Fruit fly (Drosophila melanogaster) whole organism, embryonic: ENCODE data around the gene CG6168.

Experiments used
- BtbVII ChIP-seq: fragments of 200-800 bp; sonication (Bioruptor generic); optimal IDR thresholded peaks from 3 replicates; lab custom pipeline; 2017; ENCODE audit warnings: missing biosample characterization, mild to moderate bottlenecking, missing genetic modification characterization
- CG10147 ChIP-seq: fragments of 200-800 bp; sonication (Bioruptor generic); optimal IDR thresholded peaks from 2 replicates; lab custom pipeline; 2019; ENCODE audit warnings: missing biosample characterization, mild to moderate bottlenecking, missing genetic modification characterization, moderate library complexity
- CG10209 ChIP-seq: fragments of 200-800 bp; sonication (Bioruptor generic); optimal IDR thresholded peaks from 3 replicates; lab custom pipeline; 2017; ENCODE audit warnings: missing biosample characterization, mild to moderate bottlenecking, missing genetic modification characterization, missing genetic modification reagents
- CG1024 ChIP-seq: fragments of 200-800 bp; sonication (Bioruptor generic); IDR thresholded peaks from 2 replicates; pipeline ENCODE4 v1.3.6; 2022; ENCODE audit warnings: missing biosample characterization, missing genetic modification characterization
- CG10274 ChIP-seq: fragments of 200-800 bp; sonication (Bioruptor generic); optimal IDR thresholded peaks from 3 replicates; lab custom pipeline; 2017; ENCODE audit warnings: missing biosample characterization, mild to moderate bottlenecking, missing genetic modification characterization
- CG10431 ChIP-seq: fragments of 200-800 bp; sonication (Bioruptor generic); optimal IDR thresholded peaks from 3 replicates; lab custom pipeline; 2018; ENCODE audit warnings: missing biosample characterization, mild to moderate bottlenecking, missing genetic modification characterization
- CG11085 ChIP-seq: fragments of 200-800 bp; sonication (Bioruptor generic); IDR thresholded peaks from 2 replicates; pipeline ENCODE4 v1.3.6; 2022; ENCODE audit warnings: missing biosample characterization, missing genetic modification characterization
- CG11504 ChIP-seq: fragments of 200-800 bp; sonication (Bioruptor generic); optimal IDR thresholded peaks from 3 replicates; lab custom pipeline; 2019; ENCODE audit warnings: missing biosample characterization, mild to moderate bottlenecking, missing genetic modification characterization, moderate library complexity
- CG12299 ChIP-seq: fragments of 200-800 bp; sonication (Bioruptor generic); optimal IDR thresholded peaks from 2 replicates; lab custom pipeline; 2018; ENCODE audit warnings: missing biosample characterization, mild to moderate bottlenecking, missing genetic modification characterization
- CG15269 ChIP-seq: fragments of 200-800 bp; sonication (Bioruptor generic); optimal IDR thresholded peaks from 2 replicates; lab custom pipeline; 2018; ENCODE audit warnings: missing biosample characterization, mild to moderate bottlenecking, missing genetic modification characterization, moderate library complexity
- CG2712 ChIP-seq: fragments of 200-800 bp; optimal IDR thresholded peaks from 3 replicates; lab custom pipeline; 2019; ENCODE audit warnings: missing biosample characterization, mild to moderate bottlenecking, missing genetic modification characterization, moderate library complexity
- CG2875 ChIP-seq: fragments of 200-800 bp; sonication (Bioruptor generic); optimal IDR thresholded peaks from 2 replicates; lab custom pipeline; 2017; ENCODE audit warnings: missing biosample characterization, mild to moderate bottlenecking, missing genetic modification characterization, missing genetic modification reagents
- CG2889 ChIP-seq: fragments of 200-800 bp; sonication (Bioruptor generic); IDR thresholded peaks from 3 replicates; pipeline ENCODE4 v1.3.6; 2022; ENCODE audit warnings: missing biosample characterization, missing genetic modification characterization
- CG30020 ChIP-seq: fragments of 200-800 bp; optimal IDR thresholded peaks from 2 replicates; lab custom pipeline; 2019; ENCODE audit warnings: missing biosample characterization, mild to moderate bottlenecking, missing genetic modification characterization, moderate library complexity
- CG4404 ChIP-seq: fragments of 200-800 bp; sonication (Bioruptor generic); IDR thresholded peaks from 2 replicates; pipeline ENCODE4 v1.3.6; 2022; ENCODE audit warnings: missing biosample characterization, missing genetic modification characterization
- CG6765 ChIP-seq: fragments of 200-800 bp; sonication (Bioruptor generic); optimal IDR thresholded peaks from 3 replicates; lab custom pipeline; 2017; ENCODE audit warnings: missing biosample characterization, mild to moderate bottlenecking, missing genetic modification characterization
- CG7556 ChIP-seq: fragments of 200-800 bp; sonication (Bioruptor generic); optimal IDR thresholded peaks from 2 replicates; lab custom pipeline; 2017; ENCODE audit warnings: missing biosample characterization, mild to moderate bottlenecking, missing genetic modification characterization
- CG7786 ChIP-seq: fragments of 200-800 bp; sonication (Bioruptor generic); optimal IDR thresholded peaks from 2 replicates; lab custom pipeline; 2016; ENCODE audit warnings: missing biosample characterization, missing genetic modification characterization
- CG8359 ChIP-seq: fragments of 200-800 bp; sonication (Bioruptor generic); optimal IDR thresholded peaks from 2 replicates; lab custom pipeline; 2017; ENCODE audit warnings: missing biosample characterization, mild to moderate bottlenecking, missing genetic modification characterization, borderline replicate concordance
- CG9609 ChIP-seq: fragments of 200-800 bp; sonication (Bioruptor generic); optimal IDR thresholded peaks from 3 replicates; lab custom pipeline; 2016; ENCODE audit warnings: missing biosample characterization, missing genetic modification characterization
- CG9727 ChIP-seq: fragments of 200-800 bp; sonication (Bioruptor generic); optimal IDR thresholded peaks from 3 replicates; lab custom pipeline; 2017; ENCODE audit warnings: missing biosample characterization, mild to moderate bottlenecking, missing genetic modification characterization
- Chrac-16 ChIP-seq: fragments of 200-800 bp; sonication (Bioruptor generic); optimal IDR thresholded peaks from 3 replicates; lab custom pipeline; 2016; ENCODE audit warnings: missing biosample characterization, missing genetic modification characterization
- Eip74EF ChIP-seq, 2 experiments: fragments of 200-800 bp in 1 of 2; fragments of >200 bp in 1 of 2; sonication (Bioruptor generic) in 1 of 2; optimal IDR thresholded peaks; 2 replicates each; lab custom pipeline; 2017 to 2019; ENCODE audit warnings: missing biosample characterization in 2 of 2, missing genetic modification characterization in 2 of 2, mild to moderate bottlenecking in 1 of 2, moderate library complexity in 1 of 2
- Hand ChIP-seq: fragments of 200-800 bp; sonication (Bioruptor generic); optimal IDR thresholded peaks from 2 replicates; lab custom pipeline; 2017; ENCODE audit warnings: mild to moderate bottlenecking, missing biosample characterization, missing genetic modification reagents, missing genetic modification characterization
- Hr51 ChIP-seq, 2 experiments: fragments of 200-800 bp; sonication (Bioruptor generic); optimal IDR thresholded peaks; 2 replicates in 1 of 2; 3 replicates in 1 of 2; lab custom pipeline; 2016 to 2018; ENCODE audit warnings: missing biosample characterization in 2 of 2, missing genetic modification characterization in 2 of 2, mild to moderate bottlenecking in 1 of 2, moderate library complexity in 1 of 2
- MBD-R2 ChIP-seq: fragments of 200-800 bp; sonication (Bioruptor generic); IDR thresholded peaks from 2 replicates; pipeline ENCODE4 v1.3.6; 2022; ENCODE audit warnings: missing biosample characterization, missing genetic modification characterization
- Nf-YB ChIP-seq: fragments of 200-800 bp; sonication (Bioruptor generic); optimal IDR thresholded peaks from 3 replicates; lab custom pipeline; 2019; ENCODE audit warnings: missing biosample characterization, mild to moderate bottlenecking, missing genetic modification characterization, moderate library complexity
- al ChIP-seq: fragments of 200-800 bp; sonication (Bioruptor generic); IDR thresholded peaks from 2 replicates; pipeline ENCODE4 v1.3.6; 2022; ENCODE audit warnings: missing biosample characterization, missing genetic modification characterization
- croc ChIP-seq: fragments of 200-800 bp; sonication (Bioruptor generic); conservative IDR thresholded peaks from 3 replicates; pipeline ENCODE4 v1.3.6; 2022; ENCODE audit warnings: missing biosample characterization, missing genetic modification characterization
- dmrt99B ChIP-seq: fragments of 200-800 bp; sonication (Bioruptor generic); optimal IDR thresholded peaks from 2 replicates; lab custom pipeline; 2018; ENCODE audit warnings: missing biosample characterization, mild to moderate bottlenecking, missing genetic modification characterization, moderate library complexity
- eve ChIP-seq, 2 experiments: fragments of >200 bp; optimal IDR thresholded peaks; 2 replicates each; lab custom pipeline; 2017; ENCODE audit warnings: missing biosample characterization in 2 of 2, missing genetic modification characterization in 2 of 2
- gce ChIP-seq: fragments of 200-800 bp; sonication (Bioruptor generic); IDR thresholded peaks from 3 replicates; pipeline ENCODE4 v1.3.6; 2022; ENCODE audit warnings: missing biosample characterization, missing genetic modification characterization
- gt ChIP-seq: fragments of 200-800 bp; sonication (Bioruptor generic); IDR thresholded peaks from 2 replicates; pipeline ENCODE4 v1.3.6; 2022; ENCODE audit warnings: missing biosample characterization, missing genetic modification characterization
- lilli ChIP-seq: fragments of 200-800 bp; sonication (Bioruptor generic); optimal IDR thresholded peaks from 3 replicates; lab custom pipeline; 2016; ENCODE audit warnings: missing biosample characterization, missing genetic modification characterization
- nerfin-1 ChIP-seq: fragments of 200-800 bp; sonication (Bioruptor generic); optimal IDR thresholded peaks from 3 replicates; lab custom pipeline; 2019; ENCODE audit warnings: missing biosample characterization, mild to moderate bottlenecking, missing genetic modification characterization, moderate library complexity
- nerfin-2 ChIP-seq: fragments of 200-800 bp; sonication (Bioruptor generic); IDR thresholded peaks from 2 replicates; pipeline ENCODE4 v1.3.6; 2022; ENCODE audit warnings: missing biosample characterization, missing genetic modification characterization; ENCODE audit not compliant: partially characterized antibody
- nmo ChIP-seq: fragments of 200-800 bp; sonication (Bioruptor generic); optimal IDR thresholded peaks from 2 replicates; lab custom pipeline; 2018; ENCODE audit warnings: missing biosample characterization, mild to moderate bottlenecking, missing genetic modification characterization, moderate library complexity
- pan ChIP-seq, 4 experiments: fragments of >200 bp in 3 of 4; fragments of 200-800 bp in 1 of 4; sonication (Bioruptor generic) in 1 of 4; optimal IDR thresholded peaks in 3 of 4; IDR thresholded peaks in 1 of 4; 2 replicates each; pipeline versions ENCODE4 v1.3.6 to Lab custom; 2017 to 2022; ENCODE audit warnings: missing biosample characterization in 2 of 4, missing genetic modification characterization in 2 of 4, mixed read lengths in 1 of 4
- pb ChIP-seq: fragments of 200-800 bp; sonication (Bioruptor generic); optimal IDR thresholded peaks from 3 replicates; lab custom pipeline; 2016; ENCODE audit warnings: missing biosample characterization, missing genetic modification characterization
- pfk ChIP-seq: fragments of 200-800 bp; sonication (Bioruptor generic); optimal IDR thresholded peaks from 2 replicates; lab custom pipeline; 2018; ENCODE audit warnings: missing biosample characterization, mild to moderate bottlenecking, missing genetic modification characterization, moderate library complexity
- phol ChIP-seq: fragments of 200-800 bp; sonication (Bioruptor generic); optimal IDR thresholded peaks from 3 replicates; lab custom pipeline; 2018; ENCODE audit warnings: missing biosample characterization, mild to moderate bottlenecking, missing genetic modification characterization, moderate library complexity
- pita ChIP-seq: fragments of 200-800 bp; sonication (Bioruptor generic); optimal IDR thresholded peaks from 2 replicates; lab custom pipeline; 2017; ENCODE audit warnings: missing biosample characterization, mild to moderate bottlenecking, missing genetic modification characterization
- pnt ChIP-seq: fragments of 200-800 bp; sonication (Bioruptor generic); optimal IDR thresholded peaks from 3 replicates; lab custom pipeline; 2016; ENCODE audit warnings: missing biosample characterization, missing genetic modification characterization
- slp2 ChIP-seq: fragments of 200-800 bp; sonication (Bioruptor generic); optimal IDR thresholded peaks from 2 replicates; lab custom pipeline; 2016; ENCODE audit warnings: missing biosample characterization, missing genetic modification characterization
- sr ChIP-seq: fragments of 200-800 bp; sonication (Bioruptor generic); IDR thresholded peaks from 3 replicates; pipeline ENCODE4 v1.3.6; 2022; ENCODE audit warnings: missing biosample characterization, missing genetic modification characterization
- tin ChIP-seq: fragments of 200-800 bp; sonication (Bioruptor generic); optimal IDR thresholded peaks from 3 replicates; lab custom pipeline; 2016; ENCODE audit warnings: missing biosample characterization, missing genetic modification characterization
- tio ChIP-seq: fragments of 200-800 bp; sonication (Bioruptor generic); optimal IDR thresholded peaks from 2 replicates; lab custom pipeline; 2017; ENCODE audit warnings: missing biosample characterization, missing genetic modification characterization, inconsistent platforms

CG6168 gene

DNA sequence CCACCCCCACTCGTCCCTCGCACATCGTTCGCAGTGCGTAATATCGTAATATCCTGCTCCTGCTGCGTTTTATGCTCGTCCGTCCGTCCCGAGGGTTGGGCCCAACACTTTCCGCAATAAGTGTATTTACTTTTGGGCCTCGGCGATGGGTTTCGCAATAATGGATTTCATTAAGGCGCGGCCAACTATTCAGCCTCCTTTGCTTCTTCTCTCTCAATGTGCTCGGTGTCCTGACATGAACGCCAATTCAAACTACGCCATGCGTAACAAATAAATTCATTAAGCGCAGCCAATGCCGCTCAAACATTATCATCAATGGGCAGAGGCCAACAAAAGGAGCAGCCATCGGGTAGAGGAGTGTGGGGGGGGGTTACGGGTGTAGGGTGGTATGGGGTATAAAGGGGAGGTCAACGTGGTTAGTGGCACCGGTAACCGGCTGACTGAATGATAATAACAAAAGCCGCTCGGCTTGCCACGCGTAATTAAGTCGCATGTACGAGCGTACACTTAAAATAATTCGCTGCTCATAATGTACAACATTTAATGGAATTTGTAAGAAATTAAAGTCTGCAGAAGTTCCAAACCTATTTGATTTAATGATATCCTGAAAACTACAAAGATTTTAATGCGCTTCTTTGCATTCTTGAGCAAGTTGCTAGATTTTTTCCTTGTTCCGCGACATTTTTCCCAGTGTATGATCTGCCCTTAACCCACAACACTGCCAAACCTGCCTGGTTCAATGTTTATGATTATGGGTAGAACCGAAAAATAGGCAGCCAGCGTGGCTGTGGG, 17.9 kb downstream of the CG6168 start (continued):
- TF ChIP-seq MBD-R2 (no peak), pfk (no peak), CG11085 (GFP tag; lab: Robert Waterston, UW) (no peak), CG9609 (peak; percentile 23), CG30020 (tag; lab: Kevin White, UChicago) (no peak), CG9727 (GFP tag; lab: Kevin White, UChicago) (peak; percentile 62), CG7786 (peak; percentile 32), CG6765 (GFP tag; lab: Kevin White, UChicago) (peak; percentile 15), pnt (GFP tag; lab: Kevin White, UChicago) (peak; percentile 38), CG2712 (tag; lab: Kevin White, UChicago) (peak; percentile 45), CG15269 (tag; lab: Kevin White, UChicago) (peak; percentile 35), CG10209 (GFP tag; lab: Kevin White, UChicago) (peak; percentile 17), pita (no peak), BtbVII (GFP tag; lab: Kevin White, UChicago) (peak; percentile 24), CG10274 (GFP tag; lab: Kevin White, UChicago) (no peak), CG1024 (GFP tag; lab: Robert Waterston, UW) (0 out of 2 replicates have a peak, but pooled peaks have one; percentile 27), gt (GFP tag; lab: Robert Waterston, UW) (no peak), pb (no peak), sr (GFP tag; lab: Robert Waterston, UW) (no peak), CG7556 (GFP tag; lab: Kevin White, UChicago) (peak; percentile 18), tin (GFP tag; lab: Kevin White, UChicago) (peak; percentile 24), CG2889 (GFP tag; lab: Robert Waterston, UW) (0 out of 3 replicates have a peak, but pooled peaks have one; percentile 4), eve (GFP tag; optimal IDR thresholded peaks at IDR 0.05; lab: Kevin White, UChicago) (peak in 1 of 2 experiments; percentile 73), CG12299 (tag; lab: Kevin White, UChicago) (no peak), phol (tag; lab: Kevin White, UChicago) (peak; percentile 46), slp2 (GFP tag; lab: Kevin White, UChicago) (no peak), nmo (GFP tag; lab: Kevin White, UChicago) (peak; percentile 62), Chrac-16 (GFP tag; lab: Kevin White, UChicago) (peak; percentile 29), CG4404 (0 out of 2 replicates have a peak, but pooled peaks have one; percentile 21), CG10147 (GFP tag; lab: Kevin White, UChicago) (peak; percentile 33), Hr51 (GFP tag; optimal IDR thresholded peaks at IDR 0.05; lab: Kevin White, UChicago) (peak in 1 of 2 experiments; percentile 54), gce (no peak), croc (no peak; the same call in 2 of the 3 replicates), CG10431 (GFP tag; lab: Kevin White, UChicago) (no peak), CG2875 (peak; percentile 20), Nf-YB (GFP tag; lab: Kevin White, UChicago) (no peak), Hand (GFP tag; lab: Kevin White, UChicago) (peak; percentile 45), al (GFP tag; lab: Robert Waterston, UW) (no peak), CG11504 (peak; percentile 55), dmrt99B (tag; lab: Kevin White, UChicago) (peak; percentile 36), CG8359 (GFP tag; lab: Kevin White, UChicago) (no peak), lilli (peak; percentile 50), Eip74EF (GFP tag; optimal IDR thresholded peaks at IDR 0.05; lab: Kevin White, UChicago) (peak in 1 of 2 experiments; percentile 18), pan (optimal IDR thresholded peaks at IDR 0.05; lab: Kevin White, UChicago) (no peak), pan (GFP tag; optimal IDR thresholded peaks at IDR 0.05 in 1 of 2, IDR thresholded peaks at IDR 0.05 in 1 of 2) (peak in 1 of 2 experiments; percentile 55), nerfin-2 (GFP tag; lab: Robert Waterston, UW) (no peak), nerfin-1 (tag; lab: Kevin White, UChicago) (no peak), tio (peak; percentile 42)
